Fruit fly (Drosophila melanogaster) whole organism, embryonic: Measurements from ENCODE around the gene CCHa1.
A peak's percentile ranks its signal among the peaks of the same experiment; 100 is the strongest.

Source experiments
- ATbp ChIP-seq: fragments of 200-800 bp; sonication (Bioruptor generic); optimal IDR thresholded peaks from 2 replicates; lab custom pipeline; 2017; ENCODE audit warnings: missing biosample characterization, mild to moderate bottlenecking, missing genetic modification characterization, missing genetic modification reagents
- Atf-2 ChIP-seq: fragments of 200-800 bp; sonication (Bioruptor generic); optimal IDR thresholded peaks from 2 replicates; lab custom pipeline; 2016; ENCODE audit warnings: missing biosample characterization, missing genetic modification characterization
- Atf6 ChIP-seq: fragments of 200-800 bp; sonication (Bioruptor generic); IDR thresholded peaks from 2 replicates; pipeline ENCODE4 v1.3.6; 2022; ENCODE audit warnings: missing biosample characterization, missing genetic modification characterization
- Bgb ChIP-seq: fragments of 200-800 bp; sonication (Bioruptor generic); IDR thresholded peaks from 2 replicates; pipeline ENCODE4 v1.3.6; 2022; ENCODE audit warnings: missing biosample characterization, missing genetic modification characterization; ENCODE audit not compliant: partially characterized antibody
- CG11398 ChIP-seq: fragments of 200-800 bp; sonication (Bioruptor generic); optimal IDR thresholded peaks from 2 replicates; lab custom pipeline; 2016; ENCODE audit warnings: missing biosample characterization, missing genetic modification characterization
- CG15073 ChIP-seq: fragments of 200-800 bp; sonication (Bioruptor generic); optimal IDR thresholded peaks from 2 replicates; lab custom pipeline; 2016; ENCODE audit warnings: missing biosample characterization, missing genetic modification characterization
- CG1602 ChIP-seq: fragments of 200-800 bp; sonication (Bioruptor generic); optimal IDR thresholded peaks from 3 replicates; lab custom pipeline; 2016; ENCODE audit warnings: missing biosample characterization, missing genetic modification characterization
- CG17328 ChIP-seq: fragments of 200-800 bp; sonication (Bioruptor generic); IDR thresholded peaks from 2 replicates; pipeline ENCODE4 v1.3.6; 2022; ENCODE audit warnings: missing biosample characterization, missing genetic modification characterization
- CG18476 ChIP-seq: fragments of 200-800 bp; sonication (Bioruptor generic); optimal IDR thresholded peaks from 2 replicates; lab custom pipeline; 2016; ENCODE audit warnings: missing biosample characterization, mild to moderate bottlenecking, missing genetic modification characterization
- CG18764 ChIP-seq: fragments of 200-800 bp; sonication (Bioruptor generic); optimal IDR thresholded peaks from 3 replicates; lab custom pipeline; 2016; ENCODE audit warnings: missing biosample characterization, missing genetic modification characterization
- CG3163 ChIP-seq: fragments of 200-800 bp; sonication (Bioruptor generic); optimal IDR thresholded peaks from 3 replicates; lab custom pipeline; 2016; ENCODE audit warnings: missing biosample characterization, missing genetic modification characterization
- CG32532 ChIP-seq: fragments of 200-800 bp; sonication (Bioruptor generic); IDR thresholded peaks from 2 replicates; pipeline ENCODE4 v1.3.6; 2022; ENCODE audit warnings: missing biosample characterization, missing genetic modification characterization
- CG32772 ChIP-seq: fragments of 200-800 bp; sonication (Bioruptor generic); IDR thresholded peaks from 2 replicates; pipeline ENCODE4 v1.3.6; 2022; ENCODE audit warnings: missing biosample characterization, missing genetic modification characterization
- CG3847 ChIP-seq: fragments of 200-800 bp; sonication (Bioruptor generic); IDR thresholded peaks from 2 replicates; pipeline ENCODE4 v1.3.6; 2022; ENCODE audit warnings: missing biosample characterization, missing genetic modification characterization
- CG4707 ChIP-seq: fragments of 200-800 bp; sonication (Bioruptor generic); optimal IDR thresholded peaks from 2 replicates; lab custom pipeline; 2018; ENCODE audit warnings: missing biosample characterization, mild to moderate bottlenecking, missing genetic modification characterization, moderate library complexity
- CG6689 ChIP-seq: fragments of 200-800 bp; sonication (Bioruptor generic); IDR thresholded peaks from 2 replicates; pipeline ENCODE4 v1.3.6; 2022; ENCODE audit warnings: missing biosample characterization, missing genetic modification characterization
- CG8281 ChIP-seq: fragments of 200-800 bp; sonication (Bioruptor generic); optimal IDR thresholded peaks from 2 replicates; lab custom pipeline; 2018; ENCODE audit warnings: missing biosample characterization, mild to moderate bottlenecking, missing genetic modification characterization, moderate library complexity
- CG8478 ChIP-seq: fragments of >200 bp; optimal IDR thresholded peaks from 2 replicates; lab custom pipeline; 2018
- CG8944 ChIP-seq: fragments of 200-800 bp; sonication (Bioruptor generic); optimal IDR thresholded peaks from 3 replicates; lab custom pipeline; 2016; ENCODE audit warnings: missing biosample characterization, missing genetic modification characterization
- CG9797 ChIP-seq: fragments of 200-800 bp; sonication (Bioruptor generic); optimal IDR thresholded peaks from 3 replicates; lab custom pipeline; 2018; ENCODE audit warnings: missing biosample characterization, mild to moderate bottlenecking, missing genetic modification characterization
- Lim3 ChIP-seq: fragments of 200-800 bp; sonication (Bioruptor generic); IDR thresholded peaks from 2 replicates; pipeline ENCODE4 v1.3.6; 2022; ENCODE audit warnings: missing biosample characterization, missing genetic modification characterization
- MTF-1 ChIP-seq: fragments of 200-800 bp; sonication (Bioruptor generic); optimal IDR thresholded peaks from 2 replicates; lab custom pipeline; 2018; ENCODE audit warnings: missing biosample characterization, mild to moderate bottlenecking, missing genetic modification characterization, borderline replicate concordance
- Mad ChIP-seq: fragments of 200-800 bp; sonication (Bioruptor generic); optimal IDR thresholded peaks from 2 replicates; lab custom pipeline; 2016; ENCODE audit warnings: missing biosample characterization, missing genetic modification characterization
- Med ChIP-seq: fragments of 200-800 bp; sonication (Bioruptor generic); peaks from one replicate; lab custom pipeline; 2016; ENCODE audit warnings: missing biosample characterization, missing genetic modification characterization, mild to moderate bottlenecking, inconsistent platforms, moderate library complexity
- NC2α ChIP-seq: fragments of 200-800 bp; sonication (Bioruptor generic); optimal IDR thresholded peaks from 2 replicates; lab custom pipeline; 2016; ENCODE audit warnings: missing biosample characterization, missing genetic modification characterization
- Nf-YA ChIP-seq: fragments of 200-800 bp; sonication (Bioruptor generic); IDR thresholded peaks from 2 replicates; pipeline ENCODE4 v1.3.6; 2022; ENCODE audit warnings: missing biosample characterization, missing genetic modification characterization
- PHDP ChIP-seq: fragments of 200-800 bp; sonication (Bioruptor generic); optimal IDR thresholded peaks from 3 replicates; lab custom pipeline; 2018; ENCODE audit warnings: missing biosample characterization, mild to moderate bottlenecking, missing genetic modification characterization, moderate library complexity
- Poxn ChIP-seq: fragments of 200-800 bp; sonication (Bioruptor generic); IDR thresholded peaks from 2 replicates; pipeline ENCODE4 v1.3.6; 2022; ENCODE audit warnings: missing biosample characterization, missing genetic modification characterization
- Rfx ChIP-seq: fragments of 200-800 bp; sonication (Bioruptor generic); IDR thresholded peaks from 2 replicates; pipeline ENCODE4 v1.3.6; 2022; ENCODE audit warnings: missing biosample characterization, missing genetic modification characterization
- Xbp1 ChIP-seq: fragments of 200-800 bp; sonication (Bioruptor generic); optimal IDR thresholded peaks from 3 replicates; lab custom pipeline; 2016; ENCODE audit warnings: missing biosample characterization, mild to moderate bottlenecking, missing genetic modification characterization
- ato ChIP-seq: fragments of 200-800 bp; sonication (Bioruptor generic); IDR thresholded peaks from 2 replicates; pipeline ENCODE4 v1.3.6; 2022; ENCODE audit warnings: missing biosample characterization, missing genetic modification characterization; ENCODE audit not compliant: partially characterized antibody
- bbx ChIP-seq: fragments of 200-800 bp; sonication (Bioruptor generic); IDR thresholded peaks from 2 replicates; pipeline ENCODE4 v1.3.6; 2022; ENCODE audit warnings: missing biosample characterization, missing genetic modification characterization; ENCODE audit not compliant: partially characterized antibody
- chm ChIP-seq: fragments of 200-800 bp; sonication (Bioruptor generic); IDR thresholded peaks from 2 replicates; pipeline ENCODE4 v1.3.6; 2022; ENCODE audit warnings: missing biosample characterization, missing genetic modification characterization
- chn ChIP-seq: fragments of 200-800 bp; sonication (Bioruptor generic); optimal IDR thresholded peaks from 2 replicates; lab custom pipeline; 2016; ENCODE audit warnings: missing biosample characterization, missing genetic modification characterization
- da ChIP-seq: fragments of 200-800 bp; sonication (Bioruptor generic); optimal IDR thresholded peaks from 2 replicates; lab custom pipeline; 2016; ENCODE audit warnings: missing biosample characterization, missing genetic modification characterization
- gcm ChIP-seq: fragments of 200-800 bp; sonication (Bioruptor generic); optimal IDR thresholded peaks from 2 replicates; lab custom pipeline; 2019; ENCODE audit warnings: missing biosample characterization, mild to moderate bottlenecking, missing genetic modification characterization, moderate library complexity
- her ChIP-seq: fragments of 200-800 bp; sonication (Bioruptor generic); optimal IDR thresholded peaks from 2 replicates; lab custom pipeline; 2016; ENCODE audit warnings: missing biosample characterization, missing genetic modification characterization
- hth ChIP-seq: fragments of >200 bp; optimal IDR thresholded peaks from 2 replicates; lab custom pipeline; 2017; ENCODE audit warnings: inconsistent platforms
- nau ChIP-seq: fragments of 200-800 bp; sonication (Bioruptor generic); optimal IDR thresholded peaks from 3 replicates; lab custom pipeline; 2017; ENCODE audit warnings: missing biosample characterization, mild to moderate bottlenecking, missing genetic modification characterization, missing genetic modification reagents
- nerfin-2 ChIP-seq: fragments of 200-800 bp; sonication (Bioruptor generic); IDR thresholded peaks from 2 replicates; pipeline ENCODE4 v1.3.6; 2022; ENCODE audit warnings: missing biosample characterization, missing genetic modification characterization; ENCODE audit not compliant: partially characterized antibody
- nom ChIP-seq: fragments of 200-800 bp; sonication (Bioruptor generic); optimal IDR thresholded peaks from 2 replicates; lab custom pipeline; 2017; ENCODE audit warnings: missing biosample characterization, missing genetic modification characterization, mild to moderate bottlenecking, moderate library complexity, missing genetic modification reagents
- pfk ChIP-seq: fragments of 200-800 bp; sonication (Bioruptor generic); optimal IDR thresholded peaks from 2 replicates; lab custom pipeline; 2018; ENCODE audit warnings: missing biosample characterization, mild to moderate bottlenecking, missing genetic modification characterization, moderate library complexity
- phol ChIP-seq: fragments of 200-800 bp; sonication (Bioruptor generic); optimal IDR thresholded peaks from 3 replicates; lab custom pipeline; 2018; ENCODE audit warnings: missing biosample characterization, mild to moderate bottlenecking, missing genetic modification characterization, moderate library complexity
- sd ChIP-seq: fragments of 200-800 bp; sonication (Bioruptor generic); optimal IDR thresholded peaks from 3 replicates; lab custom pipeline; 2018; ENCODE audit warnings: missing biosample characterization, mild to moderate bottlenecking, missing genetic modification characterization, moderate library complexity
- slou ChIP-seq: fragments of 200-800 bp; sonication (Bioruptor generic); optimal IDR thresholded peaks from 3 replicates; lab custom pipeline; 2016; ENCODE audit warnings: missing biosample characterization, missing genetic modification characterization
- sug ChIP-seq: fragments of 200-800 bp; optimal IDR thresholded peaks from 2 replicates; lab custom pipeline; 2019; ENCODE audit warnings: missing biosample characterization, mild to moderate bottlenecking, missing genetic modification characterization, moderate library complexity
- tin ChIP-seq: fragments of 200-800 bp; sonication (Bioruptor generic); optimal IDR thresholded peaks from 3 replicates; lab custom pipeline; 2016; ENCODE audit warnings: missing biosample characterization, missing genetic modification characterization
- tll ChIP-seq, 2 experiments: fragments of 200-800 bp in 1 of 2; fragments of >200 bp in 1 of 2; sonication (Bioruptor generic) in 1 of 2; optimal IDR thresholded peaks; 2 replicates each; lab custom pipeline; 2017 to 2019; ENCODE audit warnings: missing biosample characterization in 2 of 2, missing genetic modification characterization in 2 of 2, mild to moderate bottlenecking in 1 of 2, moderate library complexity in 1 of 2
- usp ChIP-seq: fragments of >200 bp; optimal IDR thresholded peaks from 2 replicates; lab custom pipeline; 2017; ENCODE audit warnings: missing biosample characterization, missing genetic modification characterization
- yki ChIP-seq: fragments of >200 bp; optimal IDR thresholded peaks from 3 replicates; lab custom pipeline; 2018

Gene CCHa1

DNA sequence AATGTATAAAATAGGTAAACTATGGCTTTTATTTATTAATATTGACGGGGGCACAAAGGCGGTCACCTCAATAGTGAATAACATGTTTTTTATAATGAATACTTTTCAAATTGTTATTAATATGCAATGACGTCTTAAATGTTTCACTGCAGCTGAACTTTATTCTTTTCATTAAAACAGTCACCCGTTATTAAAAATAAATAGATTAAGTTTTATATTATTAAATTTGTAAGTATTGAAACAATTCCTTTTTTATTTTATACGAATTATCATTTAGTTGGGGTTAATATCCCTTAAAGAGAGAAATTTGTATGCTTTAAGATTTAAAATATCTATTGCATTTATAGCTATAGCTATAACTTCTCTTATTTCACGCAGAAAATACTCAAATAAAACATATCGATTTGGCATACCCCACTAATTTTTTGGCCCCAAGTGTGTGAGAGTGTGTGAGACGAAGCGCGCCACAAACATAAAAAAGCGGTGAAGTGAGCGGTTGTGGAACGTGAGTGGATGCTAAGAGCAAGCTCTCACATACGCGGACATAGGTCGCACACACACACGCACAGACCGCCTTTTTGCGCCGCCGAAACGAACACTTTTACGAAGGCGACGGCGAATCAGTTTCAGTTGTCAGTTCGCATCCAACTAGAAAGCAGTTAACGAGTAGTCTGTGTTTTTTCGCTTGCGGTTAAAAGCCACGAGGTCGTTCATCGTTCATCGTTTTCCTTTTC, 40.1 kb downstream of the CCHa1 start, which contains the start of gene foxo (continued):
- TF ChIP-seq CG15073 (GFP tag; lab: Kevin White, UChicago) (no peak), nau (GFP tag; lab: Kevin White, UChicago) (peak; percentile 66), CG3163 (GFP tag; lab: Kevin White, UChicago) (peak; percentile 83), CG32532 (GFP tag; lab: Robert Waterston, UW) (peak; percentile 76), nerfin-2 (no peak), ato (0 out of 2 replicates have a peak, but pooled peaks have one; percentile 32), pfk (peak; percentile 58), CG4707 (GFP tag; lab: Kevin White, UChicago) (peak; percentile 7), nom (GFP tag; lab: Kevin White, UChicago) (peak; percentile 39), CG18476 (GFP tag; lab: Kevin White, UChicago) (peak; percentile 55), ATbp (GFP tag; lab: Kevin White, UChicago) (peak; percentile 69), phol (tag; lab: Kevin White, UChicago) (peak; percentile 89), CG8281 (tag; lab: Kevin White, UChicago) (peak; percentile 66), sug (tag; lab: Kevin White, UChicago) (peak; percentile 71), Rfx (GFP tag; lab: Robert Waterston, UW) (peak; percentile 57), tin (GFP tag; lab: Kevin White, UChicago) (peak; percentile 46), chm (GFP tag; lab: Robert Waterston, UW) (peak; percentile 71; the same call in 1 of the 2 replicates), Med (GFP tag; lab: Kevin White, UChicago) (peak; percentile 82), Mad (GFP tag; lab: Kevin White, UChicago) (peak; percentile 6), Poxn (GFP tag; lab: Robert Waterston, UW) (no peak), her (GFP tag; lab: Kevin White, UChicago) (peak; percentile 31), Bgb (GFP tag; lab: Robert Waterston, UW) (peak; percentile 64), chn (GFP tag; lab: Kevin White, UChicago) (no peak), Atf-2 (GFP tag; lab: Kevin White, UChicago) (no peak), CG1602 (GFP tag; lab: Kevin White, UChicago) (peak; percentile 65), Nf-YA (GFP tag; lab: Robert Waterston, UW) (no peak), CG17328 (GFP tag; lab: Robert Waterston, UW) (0 out of 2 replicates have a peak, but pooled peaks have one; percentile 49), CG11398 (GFP tag; lab: Kevin White, UChicago) (no peak), CG8944 (GFP tag; lab: Kevin White, UChicago) (no peak), CG9797 (GFP tag; lab: Kevin White, UChicago) (no peak), da (no peak), gcm (GFP tag; lab: Kevin White, UChicago) (peak; percentile 83), CG3847 (GFP tag; lab: Robert Waterston, UW) (peak; percentile 59), yki (lab: Kevin White, UChicago) (no peak), slou (peak; percentile 7), CG6689 (GFP tag; lab: Robert Waterston, UW) (peak; percentile 69), CG18764 (GFP tag; lab: Kevin White, UChicago) (peak; percentile 15), CG8478 (lab: Kevin White, UChicago) (no peak), Atf6 (GFP tag; lab: Robert Waterston, UW) (peak; percentile 73), usp (no peak), NC2α (GFP tag; lab: Kevin White, UChicago) (no peak), PHDP (tag; lab: Kevin White, UChicago) (peak; percentile 88), Lim3 (no peak), sd (tag; lab: Kevin White, UChicago) (peak; percentile 50), bbx (peak; percentile 42; the same call in 1 of the 2 replicates), tll (GFP tag; optimal IDR thresholded peaks at IDR 0.05; lab: Kevin White, UChicago) (no peak), Xbp1 (peak; percentile 77), CG32772 (GFP tag; lab: Robert Waterston, UW) (no peak), MTF-1 (no peak), hth (no peak)
